Fruit fly (Drosophila melanogaster): ENCODE data around the gene TfIIA-S-2.

Gene TfIIA-S-2

dm6 chrX:1052684-1053389 lies 41.4 kb upstream of the TfIIA-S-2 start (continued):
- peak; percentile 67 for TF ChIP-seq CG11504 (tag; optimal IDR thresholded peaks at IDR 0.05)
- peak; percentile 41; the same call in 1 of the 2 replicates for TF ChIP-seq ttk (GFP tag; IDR thresholded peaks at IDR 0.05)
- TF ChIP-seq zf30C (GFP tag; optimal IDR thresholded peaks at IDR 0.05) = no peak
- no peak for TF ChIP-seq CG6854 (GFP tag; optimal IDR thresholded peaks at IDR 0.05)
- no peak for TF ChIP-seq prd (optimal IDR thresholded peaks at IDR 0.05)
- TF ChIP-seq prd (GFP tag; IDR thresholded peaks at IDR 0.05) = peak; percentile 58; the same call in 1 of the 3 replicates
- no peak for TF ChIP-seq br (optimal IDR thresholded peaks at IDR 0.05)
- no peak for TF ChIP-seq gfzf (GFP tag; optimal IDR thresholded peaks at IDR 0.05)
- TF ChIP-seq Sox102F (GFP tag; optimal IDR thresholded peaks at IDR 0.05) = peak; percentile 60
- TF ChIP-seq Deaf1 (tag; optimal IDR thresholded peaks at IDR 0.05) = no peak
- TF ChIP-seq Bdp1 (GFP tag; optimal IDR thresholded peaks at IDR 0.05) = no peak
- no peak for TF ChIP-seq CG2129 (GFP tag; IDR thresholded peaks at IDR 0.05; ENCODE audit: partially characterized antibody)
- TF ChIP-seq tap (tag; optimal IDR thresholded peaks at IDR 0.05) = peak; percentile 13
- no peak for TF ChIP-seq cas (GFP tag; IDR thresholded peaks at IDR 0.05)
- TF ChIP-seq pnt (GFP tag; optimal IDR thresholded peaks at IDR 0.05) = peak; percentile 47
- no peak for TF ChIP-seq HmgZ (tag; optimal IDR thresholded peaks at IDR 0.05)
- TF ChIP-seq CG16815 (GFP tag; optimal IDR thresholded peaks at IDR 0.05) = peak; percentile 17
- no peak for TF ChIP-seq Dp (GFP tag; optimal IDR thresholded peaks at IDR 0.05)
- no peak for TF ChIP-seq MTF-1 (GFP tag; optimal IDR thresholded peaks at IDR 0.05; ENCODE audit: borderline replicate concordance)
- no peak for TF ChIP-seq aop (GFP tag; IDR thresholded peaks at IDR 0.05)
- no peak for TF ChIP-seq Poxn (GFP tag; IDR thresholded peaks at IDR 0.05)
- TF ChIP-seq lmd (GFP tag; IDR thresholded peaks at IDR 0.05) = peak; percentile 47
- no peak for TF ChIP-seq CG34422 (GFP tag; IDR thresholded peaks at IDR 0.05)
- no peak for TF ChIP-seq Dek (tag; optimal IDR thresholded peaks at IDR 0.05)
- TF ChIP-seq B-H2 (GFP tag; optimal IDR thresholded peaks at IDR 0.05) = no peak
- TF ChIP-seq Hr51 (GFP tag; optimal IDR thresholded peaks at IDR 0.05) = peak in 1 of 2 experiments; percentile 43
- TF ChIP-seq Side (GFP tag; optimal IDR thresholded peaks at IDR 0.05) = peak; percentile 31
- peak; percentile 7 for TF ChIP-seq gsb-n (tag; optimal IDR thresholded peaks at IDR 0.05)
- TF ChIP-seq CG2116 (GFP tag; optimal IDR thresholded peaks at IDR 0.05) = no peak
- peak; percentile 22 for TF ChIP-seq CG9609 (GFP tag; optimal IDR thresholded peaks at IDR 0.05)
- TF ChIP-seq Hsf (GFP tag; optimal IDR thresholded peaks at IDR 0.05) = peak; percentile 16
- TF ChIP-seq Sox100B (GFP tag; optimal IDR thresholded peaks at IDR 0.05) = no peak
- TF ChIP-seq luna (GFP tag; optimal IDR thresholded peaks at IDR 0.05) = no peak
- no peak for TF ChIP-seq crc (GFP tag; optimal IDR thresholded peaks at IDR 0.05)
- no peak for TF ChIP-seq sqz (GFP tag; optimal IDR thresholded peaks at IDR 0.05)
- no peak for TF ChIP-seq Tbp (GFP tag; optimal IDR thresholded peaks at IDR 0.05)
- no peak for TF ChIP-seq D (optimal IDR thresholded peaks at IDR 0.05)
- peak; percentile 18 for TF ChIP-seq D (GFP tag; optimal IDR thresholded peaks at IDR 0.05)
- no peak for TF ChIP-seq CG10462 (GFP tag; optimal IDR thresholded peaks at IDR 0.05)
- TF ChIP-seq slbo (GFP tag; IDR thresholded peaks at IDR 0.05) = peak; percentile 49
- TF ChIP-seq Asciz (GFP tag; optimal IDR thresholded peaks at IDR 0.05) = peak; percentile 33
- no peak for TF ChIP-seq Eip74EF (GFP tag; optimal IDR thresholded peaks at IDR 0.05)
- no peak for TF ChIP-seq CG13624 (GFP tag; optimal IDR thresholded peaks at IDR 0.05)
- peak; percentile 14; the same call in 1 of the 2 replicates for TF ChIP-seq CG10366 (GFP tag; IDR thresholded peaks at IDR 0.05)
- TF ChIP-seq bowl (GFP tag; IDR thresholded peaks at IDR 0.05) = no peak
- no peak for TF ChIP-seq kah (GFP tag; optimal IDR thresholded peaks at IDR 0.05)
- TF ChIP-seq CG32532 (GFP tag; IDR thresholded peaks at IDR 0.05) = peak; percentile 28; the same call in 1 of the 2 replicates
- no peak for TF ChIP-seq caup (GFP tag; optimal IDR thresholded peaks at IDR 0.05; ENCODE audit: severe bottlenecking)
- TF ChIP-seq Meics (GFP tag; optimal IDR thresholded peaks at IDR 0.05) = peak; percentile 2
- no peak for TF ChIP-seq CG7357 (GFP tag; IDR thresholded peaks at IDR 0.05)

Data from whole organism, embryonic.